Worm (Caenorhabditis elegans) whole organism, early embryonic: ENCODE data around the gene srbc-11.
"Not testable (repeated sequence)": the region's sequence is repeated elsewhere in the genome, so short reads cannot be mapped to it uniquely, and the experiment has no call there.

Source experiments
- B0310.2 ChIP-seq: sonication (generic microtip); optimal IDR thresholded peaks from 2 replicates; lab custom pipeline; 2016; ENCODE audit warnings: mild to moderate bottlenecking, missing genetic modification characterization, missing compliant biosample characterization
- F13C5.2 ChIP-seq: sonication (generic microtip); optimal IDR thresholded peaks from 2 replicates; lab custom pipeline; 2017; ENCODE audit warnings: mild to moderate bottlenecking, missing genetic modification characterization, inconsistent platforms, missing compliant biosample characterization
- aly-1 ChIP-seq: sonication (generic microtip); optimal IDR thresholded peaks from 2 replicates; lab custom pipeline; 2016; ENCODE audit warnings: missing genetic modification characterization, missing compliant biosample characterization
- ama-1 ChIP-seq: fragments of 150-350 bp; optimal IDR thresholded peaks from 2 replicates; lab custom pipeline; 2014
- ceh-13 ChIP-seq: fragments of 200-800 bp; sonication (Bioruptor generic); optimal IDR thresholded peaks from 2 replicates; lab custom pipeline; 2018; ENCODE audit warnings: mild to moderate bottlenecking, missing genetic modification characterization, missing compliant biosample characterization
- ceh-36 ChIP-seq: sonication (generic microtip); optimal IDR thresholded peaks from 2 replicates; lab custom pipeline; 2016; ENCODE audit warnings: missing genetic modification characterization, inconsistent platforms, missing compliant biosample characterization
- ets-7 ChIP-seq: sonication (generic microtip); optimal IDR thresholded peaks from 2 replicates; lab custom pipeline; 2016; ENCODE audit warnings: missing genotype, missing genetic modification characterization, missing compliant biosample characterization
- flt-1 ChIP-seq: fragments of 200-800 bp; sonication (Bioruptor generic); IDR thresholded peaks from 2 replicates; pipeline ENCODE4 v1.3.6; 2022; ENCODE audit warnings: missing genetic modification characterization, missing compliant biosample characterization
- hmbx-1 ChIP-seq: sonication (generic microtip); optimal IDR thresholded peaks from 2 replicates; lab custom pipeline; 2016; ENCODE audit warnings: mild to moderate bottlenecking, missing genetic modification characterization, missing compliant biosample characterization
- hmg-4 ChIP-seq: fragments of 200-800 bp; sonication (Bioruptor generic); optimal IDR thresholded peaks from 2 replicates; lab custom pipeline; 2018; ENCODE audit warnings: mild to moderate bottlenecking, missing genetic modification characterization, missing compliant biosample characterization
- hnd-1 ChIP-seq: sonication (generic microtip); optimal IDR thresholded peaks from 2 replicates; lab custom pipeline; 2016; ENCODE audit warnings: missing genetic modification characterization, missing compliant biosample characterization
- pes-1 ChIP-seq: fragments of 200-800 bp; sonication (Bioruptor generic); IDR thresholded peaks from 2 replicates; pipeline ENCODE4 v1.3.6; 2022; ENCODE audit warnings: missing genetic modification reagents, missing genetic modification characterization, missing compliant biosample characterization
- scrt-1 ChIP-seq: fragments of 200-800 bp; sonication (Bioruptor generic); IDR thresholded peaks from 2 replicates; pipeline ENCODE4 v1.3.6; 2022; ENCODE audit warnings: missing genetic modification characterization, missing compliant biosample characterization
- sea-1 ChIP-seq: fragments of 200-800 bp; sonication (Bioruptor generic); conservative IDR thresholded peaks from 2 replicates; pipeline ENCODE4 v1.3.6; 2022; ENCODE audit warnings: missing genetic modification characterization, missing compliant biosample characterization
- tbx-11 ChIP-seq: fragments of 200-800 bp; sonication (Bioruptor generic); IDR thresholded peaks from 2 replicates; pipeline ENCODE4 v1.3.6; 2022; ENCODE audit warnings: missing genetic modification characterization, missing compliant biosample characterization
- tbx-37 ChIP-seq: fragments of 200-800 bp; sonication (Bioruptor generic); conservative IDR thresholded peaks from 2 replicates; pipeline ENCODE4 v1.3.6; 2022; ENCODE audit warnings: missing genetic modification reagents, missing genetic modification characterization, missing compliant biosample characterization
- tra-4 ChIP-seq: sonication (generic microtip); optimal IDR thresholded peaks from 2 replicates; lab custom pipeline; 2017; ENCODE audit warnings: missing genetic modification characterization, missing compliant biosample characterization

srbc-11 gene

ce11 chrV:7460898-7461297 lies 34.2 kb downstream of the srbc-11 start, which contains the start of gene srh-92:
Gene srh-92, minus strand, starts transcription at chrV:7460998.
- TF ChIP-seq ceh-13 = no peak
- no peak for TF ChIP-seq sea-1 (GFP tag; lab: Robert Waterston, UW)
- no peak for TF ChIP-seq F13C5.2
- TF ChIP-seq ceh-36 (tag; lab: Kevin White, UChicago) = no peak

- TF ChIP-seq ama-1 (lab: Kevin White, UChicago) = no peak
- no peak for TF ChIP-seq hmg-4 (GFP tag; lab: Kevin White, UChicago)
- TF ChIP-seq tra-4 (tag; lab: Kevin White, UChicago) = no peak
- TF ChIP-seq B0310.2 (tag; lab: Kevin White, UChicago) = no peak
Measured at ce11 chrV:7455008-7455407, 40.1 kb downstream of the srbc-11 start, which contains the start of gene F25E5.2. Gene F25E5.2, plus strand, starts transcription at chrV:7455308.

ce11 chrV:7454236-7454635 lies 40.9 kb downstream of the srbc-11 start, which contains the start of gene try-8:
Gene try-8, minus strand, starts transcription at chrV:7454336.
- TF ChIP-seq hmbx-1 (tag; lab: Kevin White, UChicago) = no peak
- no peak for TF ChIP-seq B0310.2 (tag; lab: Kevin White, UChicago)
- TF ChIP-seq ceh-36 (tag; lab: Kevin White, UChicago) = no peak
- no peak for TF ChIP-seq flt-1 (GFP tag; lab: Robert Waterston, UW)
- TF ChIP-seq hnd-1 (tag; lab: Kevin White, UChicago) = no peak
- TF ChIP-seq sea-1 (GFP tag; lab: Robert Waterston, UW) = no peak
- no peak for TF ChIP-seq ets-7
- no peak for TF ChIP-seq hmg-4 (GFP tag; lab: Kevin White, UChicago)
- TF ChIP-seq tbx-37 = no peak
- TF ChIP-seq pes-1 (GFP tag; lab: Robert Waterston, UW) = no peak
- TF ChIP-seq aly-1 = no peak
- TF ChIP-seq scrt-1 = no peak
- no peak for TF ChIP-seq tbx-11 (GFP tag; lab: Robert Waterston, UW)
- TF ChIP-seq tra-4 (tag; lab: Kevin White, UChicago) = no peak
- no peak for TF ChIP-seq F13C5.2

- no peak for TF ChIP-seq sea-1 (GFP tag; lab: Robert Waterston, UW)
- no peak for TF ChIP-seq ceh-13
- no peak for TF ChIP-seq ama-1 (lab: Kevin White, UChicago)
- no peak for TF ChIP-seq B0310.2 (tag; lab: Kevin White, UChicago)
- TF ChIP-seq F13C5.2 = no peak
- TF ChIP-seq tbx-11 (GFP tag; lab: Robert Waterston, UW) = no peak
- no peak for TF ChIP-seq tra-4 (tag; lab: Kevin White, UChicago)
- no peak for TF ChIP-seq aly-1
- TF ChIP-seq flt-1 (GFP tag; lab: Robert Waterston, UW) = no peak
- TF ChIP-seq hnd-1 (tag; lab: Kevin White, UChicago) = no peak
- no peak for TF ChIP-seq scrt-1
- no peak for TF ChIP-seq pes-1 (GFP tag; lab: Robert Waterston, UW)
Measured at ce11 chrV:7451421-7451820, 43.7 kb downstream of the srbc-11 start, which contains the start of gene try-11. Gene try-11, plus strand, starts transcription at chrV:7451721.

ce11 chrV:7449303-7449827 lies 45.7 kb downstream of the srbc-11 start, which contains the start of gene try-12:
Gene try-12, plus strand, starts transcription at chrV:7449353.
- TF ChIP-seq tbx-37 (no peak), flt-1 (GFP tag; lab: Robert Waterston, UW) (no peak), ceh-13 (no peak), F13C5.2 (no peak), tra-4 (tag; lab: Kevin White, UChicago) (no peak), hnd-1 (tag; lab: Kevin White, UChicago) (no peak), ets-7 (no peak), pes-1 (GFP tag; lab: Robert Waterston, UW) (no peak), ama-1 (lab: Kevin White, UChicago) (no peak), sea-1 (GFP tag; lab: Robert Waterston, UW) (no peak), ceh-36 (tag; lab: Kevin White, UChicago) (no peak)

- TF ChIP-seq F13C5.2 (no peak), B0310.2 (tag; lab: Kevin White, UChicago) (no peak), ama-1 (lab: Kevin White, UChicago) (no peak), ets-7 (no peak), aly-1 (no peak), hnd-1 (tag; lab: Kevin White, UChicago) (no peak), hmbx-1 (tag; lab: Kevin White, UChicago) (no peak), ceh-36 (tag; lab: Kevin White, UChicago) (no peak), ceh-13 (no peak), sea-1 (GFP tag; lab: Robert Waterston, UW) (no peak), tra-4 (tag; lab: Kevin White, UChicago) (no peak), flt-1 (GFP tag; lab: Robert Waterston, UW) (no peak)
Measured at ce11 chrV:7446965-7447364, 48.1 kb downstream of the srbc-11 start, which contains the start of gene F25E5.5. Gene F25E5.5, plus strand, starts transcription at chrV:7447265.

ce11 chrV:7444331-7444730 lies 50.8 kb downstream of the srbc-11 start, which contains the start of gene nhr-141:
Gene nhr-141, plus strand, starts transcription at chrV:7444661.
- not testable (repeated sequence) for TF ChIP-seq ama-1 (lab: Kevin White, UChicago); ceh-13; B0310.2 (tag; lab: Kevin White, UChicago)
